Worm (Caenorhabditis elegans): ENCODE data around the gene Y57G11C.33.

Gene Y57G11C.33

DNA sequence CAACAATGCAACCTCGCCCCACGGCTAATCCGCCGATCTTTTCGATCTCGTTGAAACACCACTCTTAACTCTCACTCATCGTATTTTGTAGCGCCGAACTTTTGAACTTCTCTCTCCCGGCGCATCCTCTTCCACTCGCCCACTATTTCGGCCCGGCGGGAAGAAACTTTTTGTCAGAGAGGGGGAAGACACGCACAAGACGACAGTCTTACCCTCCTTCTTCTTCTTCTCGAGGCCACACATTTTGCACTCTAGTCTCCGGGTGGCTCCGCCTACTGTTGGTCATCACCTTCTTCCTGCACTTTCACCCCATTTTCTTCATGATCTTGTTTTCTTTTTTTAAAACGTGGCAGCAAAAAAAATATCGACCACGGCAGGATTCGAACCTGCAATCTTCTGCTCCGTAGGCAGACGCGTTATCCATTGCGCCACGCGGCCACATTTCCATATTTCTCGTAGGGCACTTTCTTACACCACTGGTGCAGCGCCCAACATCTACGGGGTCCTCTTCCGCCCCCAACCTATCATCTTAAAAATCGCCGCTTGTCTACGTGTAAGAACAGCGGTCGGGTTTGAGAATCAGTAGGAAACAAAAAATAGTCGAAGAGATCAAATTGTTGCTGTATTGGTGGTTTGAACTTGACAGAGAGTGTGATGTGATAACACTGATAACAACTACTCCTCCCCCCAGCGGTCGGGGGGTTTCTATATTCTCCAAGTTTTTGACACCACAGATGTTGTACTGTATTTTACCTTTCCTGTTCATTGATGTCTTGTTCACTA is 45.7 kb upstream of the Y57G11C.33 start:
- no peak for TF ChIP-seq lin-15B (tag; optimal IDR thresholded peaks at IDR 0.05)
- TF ChIP-seq duxl-1 (tag; optimal IDR thresholded peaks at IDR 0.05; ENCODE audit: poor library complexity), result peak; percentile 38
- no peak for TF ChIP-seq nhr-6 (tag; optimal IDR thresholded peaks at IDR 0.05)
- 0 out of 2 replicates have a peak, but pooled peaks have one; percentile 14 for TF ChIP-seq vab-7 (GFP tag; IDR thresholded peaks at IDR 0.05)
- peak; percentile 99 for TF ChIP-seq snpc-1.2 (GFP tag; IDR thresholded peaks at IDR 0.05)
- no peak for TF ChIP-seq ceh-44 (GFP tag; IDR thresholded peaks at IDR 0.05)
- TF ChIP-seq ceh-32 (tag; optimal IDR thresholded peaks at IDR 0.05; ENCODE audit: poor library complexity), result no peak
- TF ChIP-seq nhr-25 (tag; optimal IDR thresholded peaks at IDR 0.05; ENCODE audit: borderline replicate concordance, insufficient read depth), result peak; percentile 75
- no peak for TF ChIP-seq zip-11 (GFP tag; IDR thresholded peaks at IDR 0.05)
- peak; percentile 69 for TF ChIP-seq nhr-77 (tag; optimal IDR thresholded peaks at IDR 0.05)
- TF ChIP-seq hlh-11 (tag; optimal IDR thresholded peaks at IDR 0.05), result peak; percentile 84
- TF ChIP-seq lin-13 (GFP tag; optimal IDR thresholded peaks at IDR 0.05), result peak; percentile 22
- peak; percentile 45 for TF ChIP-seq mes-2 (tag; optimal IDR thresholded peaks at IDR 0.05; ENCODE audit: poor library complexity, severe bottlenecking)
- no peak for TF ChIP-seq madf-9 (GFP tag; conservative IDR thresholded peaks at IDR 0.05)
- TF ChIP-seq zfp-3 (GFP tag; conservative IDR thresholded peaks at IDR 0.05), result 0 out of 2 replicates have a peak, but pooled peaks have one; percentile 60
- TF ChIP-seq dmd-9 (GFP tag; IDR thresholded peaks at IDR 0.05), result no peak; the same call in 1 of the 2 replicates
- no peak for TF ChIP-seq php-3 (GFP tag; IDR thresholded peaks at IDR 0.05)
- TF ChIP-seq T26A8.4 (GFP tag; IDR thresholded peaks at IDR 0.05), result 0 out of 2 replicates have a peak, but pooled peaks have one; percentile 64
- TF ChIP-seq lin-1 (GFP tag; IDR thresholded peaks at IDR 0.05), result no peak
- peak; percentile 73 for TF ChIP-seq mep-1 (tag; optimal IDR thresholded peaks at IDR 0.05)
- TF ChIP-seq nhr-76 (tag; optimal IDR thresholded peaks at IDR 0.05), result no peak
- no peak for TF ChIP-seq ceh-82 (tag; optimal IDR thresholded peaks at IDR 0.05)
- no peak for TF ChIP-seq fkh-10 (GFP tag; optimal IDR thresholded peaks at IDR 0.05)
- TF ChIP-seq hmg-1.1 (GFP tag; IDR thresholded peaks at IDR 0.05), result peak; percentile 7; the same call in 1 of the 2 replicates
- TF ChIP-seq ZK546.5 (tag; optimal IDR thresholded peaks at IDR 0.05), result no peak
- no peak for TF ChIP-seq zip-2 (tag; optimal IDR thresholded peaks at IDR 0.05)
- no peak for TF ChIP-seq spr-1 (tag; optimal IDR thresholded peaks at IDR 0.05)
- TF ChIP-seq mdl-1 (tag; optimal IDR thresholded peaks at IDR 0.05), result peak; percentile 21 to 58
- no peak for TF ChIP-seq sdz-12 (GFP tag; optimal IDR thresholded peaks at IDR 0.05)
- peak; percentile 99 for TF ChIP-seq nhr-28 (tag; optimal IDR thresholded peaks at IDR 0.05)
- TF ChIP-seq ztf-11 (tag; optimal IDR thresholded peaks at IDR 0.05), result no peak
- no peak; the same call in 1 of the 2 replicates for TF ChIP-seq pha-4 (GFP tag; IDR thresholded peaks at IDR 0.05)
- TF ChIP-seq pha-4 (tag; optimal IDR thresholded peaks at IDR 0.05), result peak; percentile 9
- peak; percentile 6 for TF ChIP-seq rbr-2 (tag; optimal IDR thresholded peaks at IDR 0.05)
- no peak for TF ChIP-seq Y5F2A.4 (GFP tag; optimal IDR thresholded peaks at IDR 0.05)
- TF ChIP-seq Y48G9A.11 (GFP tag; IDR thresholded peaks at IDR 0.05), result no peak
- no peak for TF ChIP-seq nhr-10 (tag; optimal IDR thresholded peaks at IDR 0.05)
- no peak for TF ChIP-seq dmd-8 (GFP tag; IDR thresholded peaks at IDR 0.05)
- TF ChIP-seq unc-39 (tag; optimal IDR thresholded peaks at IDR 0.05), result no peak
- TF ChIP-seq dpl-1 (GFP tag; optimal IDR thresholded peaks at IDR 0.05), result peak; percentile 5
- no peak for TF ChIP-seq R02D3.7 (tag; optimal IDR thresholded peaks at IDR 0.05)
- 0 out of 2 replicates have a peak, but pooled peaks have one; percentile 52 for TF ChIP-seq Y105C5A.15 (GFP tag; IDR thresholded peaks at IDR 0.05)
- 0 out of 2 replicates have a peak, but pooled peaks have one; percentile 4 for TF ChIP-seq arid-1 (GFP tag; conservative IDR thresholded peaks at IDR 0.05)
- peak; percentile 83 for TF ChIP-seq hlh-30 (tag; optimal IDR thresholded peaks at IDR 0.05; ENCODE audit: insufficient read depth)
- peak; percentile 67 for TF ChIP-seq nhr-11 (tag; optimal IDR thresholded peaks at IDR 0.05)
- no peak for TF ChIP-seq ceh-28 (tag; optimal IDR thresholded peaks at IDR 0.05)
- TF ChIP-seq mdt-29 (GFP tag; IDR thresholded peaks at IDR 0.05), result no peak
- TF ChIP-seq mxl-2 (GFP tag; conservative IDR thresholded peaks at IDR 0.05), result no peak
- TF ChIP-seq spr-3 (GFP tag; optimal IDR thresholded peaks at IDR 0.05), result no peak

Measured in whole organism, L4 larva.